Worm (Caenorhabditis elegans) whole organism, early embryonic: ENCODE measurements around the gene F58B4.2.

Experiments
- B0310.2 ChIP-seq: sonication (generic microtip); optimal IDR thresholded peaks from 2 replicates; lab custom pipeline; 2016; ENCODE audit warnings: mild to moderate bottlenecking, missing genetic modification characterization, missing compliant biosample characterization
- F13C5.2 ChIP-seq: sonication (generic microtip); optimal IDR thresholded peaks from 2 replicates; lab custom pipeline; 2017; ENCODE audit warnings: mild to moderate bottlenecking, missing genetic modification characterization, inconsistent platforms, missing compliant biosample characterization
- ama-1 ChIP-seq: fragments of 150-350 bp; optimal IDR thresholded peaks from 2 replicates; lab custom pipeline; 2014
- hmg-4 ChIP-seq: fragments of 200-800 bp; sonication (Bioruptor generic); optimal IDR thresholded peaks from 2 replicates; lab custom pipeline; 2018; ENCODE audit warnings: mild to moderate bottlenecking, missing genetic modification characterization, missing compliant biosample characterization
- pes-1 ChIP-seq: fragments of 200-800 bp; sonication (Bioruptor generic); IDR thresholded peaks from 2 replicates; pipeline ENCODE4 v1.3.6; 2022; ENCODE audit warnings: missing genetic modification reagents, missing genetic modification characterization, missing compliant biosample characterization
- sea-1 ChIP-seq: fragments of 200-800 bp; sonication (Bioruptor generic); conservative IDR thresholded peaks from 2 replicates; pipeline ENCODE4 v1.3.6; 2022; ENCODE audit warnings: missing genetic modification characterization, missing compliant biosample characterization

DNA sequence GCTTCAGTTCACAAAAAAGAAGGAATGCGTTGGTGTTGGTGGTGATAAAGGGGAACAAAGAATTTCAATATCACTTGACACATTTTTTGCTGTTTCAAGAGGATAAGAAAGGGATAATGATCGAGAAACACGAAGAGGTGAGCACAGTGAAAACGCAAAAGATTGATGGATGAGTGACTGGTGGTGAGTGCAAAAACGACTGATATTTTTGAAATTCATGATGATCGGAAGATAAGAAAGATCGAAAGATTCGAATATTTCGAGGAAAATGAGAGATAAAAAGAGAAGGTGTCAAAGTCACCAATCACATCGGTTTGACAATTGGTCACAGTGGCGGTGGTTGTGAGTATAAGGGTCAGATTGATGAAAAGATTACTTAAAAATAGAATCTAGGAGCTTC lies 2.4 kb downstream of the F58B4.2 start:
- no peak for TF ChIP-seq sea-1 (GFP tag; lab: Robert Waterston, UW)
- no peak for TF ChIP-seq hmg-4 (GFP tag; lab: Kevin White, UChicago)
- TF ChIP-seq pes-1: no peak
- TF ChIP-seq ama-1 (lab: Kevin White, UChicago): no peak
- TF ChIP-seq B0310.2 (tag; lab: Kevin White, UChicago): no peak
- no peak for TF ChIP-seq F13C5.2
